Worm (Caenorhabditis elegans) whole organism, late embryonic: Measurements from ENCODE around the gene F53B3.6.

Experiments used
- C08G9.2 ChIP-seq: sonication (generic microtip); optimal IDR thresholded peaks from 2 replicates; lab custom pipeline; 2016; ENCODE audit warnings: mild to moderate bottlenecking, missing genetic modification characterization, moderate library complexity, missing compliant biosample characterization
- F13H6.1 ChIP-seq: sonication (generic microtip); optimal IDR thresholded peaks from 2 replicates; lab custom pipeline; 2016; ENCODE audit warnings: missing genetic modification characterization, missing compliant biosample characterization
- K02D7.2 ChIP-seq: sonication (generic microtip); optimal IDR thresholded peaks from 2 replicates; lab custom pipeline; 2017; ENCODE audit warnings: mild to moderate bottlenecking, missing genetic modification characterization, missing compliant biosample characterization
- T23F11.4 ChIP-seq: fragments of 200-800 bp; sonication (Bioruptor generic); optimal IDR thresholded peaks from 2 replicates; lab custom pipeline; 2018; ENCODE audit warnings: mild to moderate bottlenecking, missing genetic modification characterization, missing compliant biosample characterization
- ama-1 ChIP-seq: fragments of 150-350 bp; optimal IDR thresholded peaks from 2 replicates; lab custom pipeline; 2014
- ceh-14 ChIP-seq: sonication (generic microtip); optimal IDR thresholded peaks from 2 replicates; lab custom pipeline; 2016; ENCODE audit warnings: missing genotype, missing genetic modification characterization, missing compliant biosample characterization
- ceh-18 ChIP-seq: sonication (generic microtip); optimal IDR thresholded peaks from 2 replicates; lab custom pipeline; 2016; ENCODE audit warnings: missing genetic modification characterization, missing compliant biosample characterization
- ceh-22 ChIP-seq: sonication (generic microtip); optimal IDR thresholded peaks from 2 replicates; lab custom pipeline; 2017; ENCODE audit warnings: missing biosample characterization, missing genetic modification characterization
- ceh-24 ChIP-seq: sonication (generic microtip); optimal IDR thresholded peaks from 2 replicates; lab custom pipeline; 2016; ENCODE audit warnings: mild to moderate bottlenecking, missing genetic modification characterization, missing compliant biosample characterization
- ceh-31 ChIP-seq: sonication (generic microtip); optimal IDR thresholded peaks from 2 replicates; lab custom pipeline; 2016; ENCODE audit warnings: missing genetic modification characterization, missing compliant biosample characterization
- ceh-45 ChIP-seq: fragments of 200-800 bp; sonication (Bioruptor generic); IDR thresholded peaks from 2 replicates; pipeline ENCODE4 v1.3.6; 2022; ENCODE audit warnings: missing genetic modification reagents, missing genetic modification characterization, missing compliant biosample characterization
- ceh-48 ChIP-seq: sonication (generic microtip); optimal IDR thresholded peaks from 2 replicates; lab custom pipeline; 2016; ENCODE audit warnings: missing genetic modification characterization, inconsistent platforms, missing compliant biosample characterization
- ceh-9 ChIP-seq: sonication (generic microtip); optimal IDR thresholded peaks from 2 replicates; lab custom pipeline; 2016; ENCODE audit warnings: mild to moderate bottlenecking, missing genetic modification characterization, inconsistent platforms, missing compliant biosample characterization
- che-1 ChIP-seq: sonication (generic microtip); optimal IDR thresholded peaks from 2 replicates; lab custom pipeline; 2016; ENCODE audit warnings: mild to moderate bottlenecking, missing genetic modification characterization, missing compliant biosample characterization
- dmd-4 ChIP-seq: sonication (generic microtip); optimal IDR thresholded peaks from 2 replicates; lab custom pipeline; 2016; ENCODE audit warnings: borderline replicate concordance, missing genetic modification characterization, missing compliant biosample characterization
- dve-1 ChIP-seq: sonication (generic microtip); optimal IDR thresholded peaks from 2 replicates; lab custom pipeline; 2017; ENCODE audit warnings: antibody characterized with exemption, mild to moderate bottlenecking, missing genetic modification characterization, missing compliant biosample characterization
- eyg-1 ChIP-seq: sonication (generic microtip); optimal IDR thresholded peaks from 2 replicates; lab custom pipeline; 2016; ENCODE audit warnings: missing genotype, missing genetic modification characterization, missing compliant biosample characterization
- fkh-10 ChIP-seq: fragments of 150-350 bp; optimal IDR thresholded peaks from 2 replicates; lab custom pipeline; 2014; ENCODE audit warnings: missing biosample characterization, missing genetic modification reagents, missing genetic modification characterization
- gmeb-2 ChIP-seq: sonication (generic microtip); optimal IDR thresholded peaks from 2 replicates; lab custom pipeline; 2016; ENCODE audit warnings: missing genetic modification characterization, inconsistent platforms, missing compliant biosample characterization
- hlh-13 ChIP-seq: fragments of 200-800 bp; sonication (Bioruptor generic); optimal IDR thresholded peaks from 2 replicates; lab custom pipeline; 2018; ENCODE audit warnings: mild to moderate bottlenecking, missing genetic modification characterization, missing compliant biosample characterization
- hlh-15 ChIP-seq: sonication (generic microtip); optimal IDR thresholded peaks from 2 replicates; lab custom pipeline; 2016; ENCODE audit warnings: missing genetic modification characterization, missing compliant biosample characterization
- hlh-30 ChIP-seq: sonication (generic microtip); optimal IDR thresholded peaks from 2 replicates; lab custom pipeline; 2017; ENCODE audit warnings: antibody characterized with exemption, missing genetic modification characterization, missing compliant biosample characterization; ENCODE audit not compliant: insufficient read depth
- hlh-6 ChIP-seq: sonication (generic microtip); optimal IDR thresholded peaks from 2 replicates; lab custom pipeline; 2016; ENCODE audit warnings: missing genotype, missing genetic modification characterization, missing compliant biosample characterization
- hlh-8 ChIP-seq: sonication (generic microtip); optimal IDR thresholded peaks from 2 replicates; lab custom pipeline; 2016; ENCODE audit warnings: missing genotype, missing genetic modification characterization, missing compliant biosample characterization
- lim-6 ChIP-seq: sonication (generic microtip); optimal IDR thresholded peaks from 2 replicates; lab custom pipeline; 2016; ENCODE audit warnings: missing genetic modification characterization, missing compliant biosample characterization
- lin-11 ChIP-seq: fragments of 200-800 bp; sonication (Bioruptor generic); optimal IDR thresholded peaks from 2 replicates; lab custom pipeline; 2018; ENCODE audit warnings: mild to moderate bottlenecking, missing genetic modification characterization, missing compliant biosample characterization
- mec-3 ChIP-seq: sonication (generic microtip); optimal IDR thresholded peaks from 2 replicates; lab custom pipeline; 2016; ENCODE audit warnings: borderline replicate concordance, missing genetic modification characterization, missing compliant biosample characterization
- nfya-1 ChIP-seq: sonication (generic microtip); optimal IDR thresholded peaks from 2 replicates; lab custom pipeline; 2017; ENCODE audit warnings: missing genetic modification characterization, mild to moderate bottlenecking, missing compliant biosample characterization, antibody characterized with exemption, moderate library complexity
- nhr-11 ChIP-seq: fragments of 150-350 bp; optimal IDR thresholded peaks from 2 replicates; lab custom pipeline; 2014; ENCODE audit warnings: missing biosample characterization, missing genetic modification characterization
- npax-4 ChIP-seq: sonication (generic microtip); optimal IDR thresholded peaks from 2 replicates; lab custom pipeline; 2016; ENCODE audit warnings: missing genetic modification characterization, missing compliant biosample characterization
- odd-2 ChIP-seq: sonication (generic microtip); optimal IDR thresholded peaks from 2 replicates; lab custom pipeline; 2017; ENCODE audit warnings: antibody characterized with exemption, mild to moderate bottlenecking, missing genetic modification characterization, missing compliant biosample characterization
- pag-3 ChIP-seq: sonication (generic microtip); optimal IDR thresholded peaks from 2 replicates; lab custom pipeline; 2016; ENCODE audit warnings: missing compliant biosample characterization, missing genetic modification characterization, borderline replicate concordance
- pha-2 ChIP-seq: sonication (generic microtip); optimal IDR thresholded peaks from 2 replicates; lab custom pipeline; 2017; ENCODE audit warnings: mild to moderate bottlenecking, missing genetic modification characterization, missing compliant biosample characterization
- pqm-1 ChIP-seq: sonication (generic microtip); optimal IDR thresholded peaks from 2 replicates; lab custom pipeline; 2016; ENCODE audit warnings: missing genetic modification characterization, missing compliant biosample characterization
- ref-2 ChIP-seq: sonication (generic microtip); optimal IDR thresholded peaks from 2 replicates; lab custom pipeline; 2016; ENCODE audit warnings: missing genetic modification characterization, missing compliant biosample characterization
- sox-2 ChIP-seq: fragments of 200-800 bp; sonication (Bioruptor generic); IDR thresholded peaks from 2 replicates; pipeline ENCODE4 v1.3.6; 2022; ENCODE audit warnings: missing genetic modification reagents, missing genetic modification characterization, missing compliant biosample characterization
- sox-4 ChIP-seq: sonication (generic microtip); optimal IDR thresholded peaks from 2 replicates; lab custom pipeline; 2017; ENCODE audit warnings: mild to moderate bottlenecking, missing genetic modification characterization, inconsistent platforms, missing compliant biosample characterization
- tbx-2 ChIP-seq: sonication (generic microtip); optimal IDR thresholded peaks from 2 replicates; lab custom pipeline; 2016; ENCODE audit warnings: missing genetic modification characterization, missing compliant biosample characterization
- ttx-3 ChIP-seq: sonication (generic microtip); optimal IDR thresholded peaks from 2 replicates; lab custom pipeline; 2016; ENCODE audit warnings: missing genetic modification reagents, missing genetic modification characterization, missing compliant biosample characterization
- unc-3 ChIP-seq, 2 experiments: fragments of 200-800 bp in 1 of 2; sonication (Bioruptor generic) in 1 of 2; sonication (generic microtip) in 1 of 2; conservative IDR thresholded peaks in 1 of 2; optimal IDR thresholded peaks in 1 of 2; 2 replicates each; pipeline versions ENCODE4 v1.3.6 to Lab custom; 2016 to 2022; ENCODE audit warnings: missing compliant biosample characterization in 2 of 2, missing genetic modification characterization in 2 of 2, missing genetic modification reagents in 1 of 2
- unc-55 ChIP-seq: sonication (generic microtip); optimal IDR thresholded peaks from 2 replicates; lab custom pipeline; 2017; ENCODE audit warnings: missing biosample characterization, missing genetic modification reagents, missing genetic modification characterization

Gene F53B3.6

DNA sequence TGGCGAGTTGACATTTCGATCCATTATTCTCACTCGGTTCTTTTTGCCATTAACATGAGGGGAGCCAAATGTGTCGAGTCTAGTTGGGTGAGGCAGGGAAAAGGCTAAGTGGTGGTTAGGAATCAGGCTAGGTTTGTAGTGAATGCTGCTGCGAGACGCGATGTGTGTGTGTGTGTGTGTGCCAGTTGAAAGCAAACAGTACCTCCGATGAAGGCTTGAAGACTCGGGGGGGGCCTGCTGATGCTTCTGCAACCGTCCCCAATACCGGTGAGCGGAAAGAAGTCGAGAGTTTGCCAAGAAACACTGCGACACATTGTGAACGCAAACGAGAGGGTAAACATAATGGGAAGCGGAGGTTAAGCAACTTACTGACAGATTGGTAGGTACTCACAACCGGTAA lies 7.0 kb downstream of the F53B3.6 start, which contains the start of gene F53B3.3 (continued):
- no peak for TF ChIP-seq gmeb-2
- TF ChIP-seq odd-2 (tag; lab: Kevin White, UChicago) = no peak
- TF ChIP-seq hlh-8 (tag; lab: Kevin White, UChicago) = no peak
- no peak for TF ChIP-seq unc-3 (GFP tag; conservative IDR thresholded peaks at IDR 0.05; lab: Robert Waterston, UW)
- no peak for TF ChIP-seq unc-3 (tag; optimal IDR thresholded peaks at IDR 0.05; lab: Kevin White, UChicago)
- no peak for TF ChIP-seq ceh-22 (tag; lab: Kevin White, UChicago)
- TF ChIP-seq ama-1 (lab: Kevin White, UChicago) = no peak
- no peak for TF ChIP-seq ceh-18 (tag; lab: Kevin White, UChicago)
- TF ChIP-seq lin-11 (tag; lab: Kevin White, UChicago) = no peak
- no peak for TF ChIP-seq pha-2 (tag; lab: Kevin White, UChicago)
- peak; percentile 24 for TF ChIP-seq ref-2 (tag; lab: Kevin White, UChicago)
- no peak for TF ChIP-seq F13H6.1 (tag; lab: Kevin White, UChicago)
- TF ChIP-seq fkh-10 = no peak
- no peak for TF ChIP-seq unc-55 (GFP tag; lab: Kevin White, UChicago)
- TF ChIP-seq npax-4 (tag; lab: Kevin White, UChicago) = no peak
- TF ChIP-seq dve-1 (tag; lab: Kevin White, UChicago) = peak; percentile 1
- no peak for TF ChIP-seq sox-4 (tag; lab: Kevin White, UChicago)
- TF ChIP-seq ttx-3 (tag; lab: Kevin White, UChicago) = no peak
- no peak for TF ChIP-seq ceh-14 (tag; lab: Kevin White, UChicago)

- TF ChIP-seq ttx-3 (tag; lab: Kevin White, UChicago) (no peak), hlh-8 (tag; lab: Kevin White, UChicago) (no peak), sox-2 (GFP tag; lab: Robert Waterston, UW) (no peak)
Observed at ce11 chrX:2873272-2873671, 9.2 kb downstream of the F53B3.6 start.

ce11 chrX:2874598-2874997 lies 10.6 kb downstream of the F53B3.6 start:
- TF ChIP-seq hlh-13 (GFP tag; lab: Kevin White, UChicago) = no peak
- TF ChIP-seq che-1 (tag; lab: Kevin White, UChicago) = no peak
- TF ChIP-seq ref-2 (tag; lab: Kevin White, UChicago) = no peak
- no peak for TF ChIP-seq tbx-2 (tag; lab: Kevin White, UChicago)
- no peak for TF ChIP-seq ceh-48 (tag; lab: Kevin White, UChicago)
- TF ChIP-seq unc-55 (GFP tag; lab: Kevin White, UChicago) = no peak
- no peak for TF ChIP-seq pag-3 (tag; lab: Kevin White, UChicago)

- TF ChIP-seq pag-3 (tag; lab: Kevin White, UChicago) = no peak
Observed at ce11 chrX:2877433-2877832, 13.4 kb downstream of the F53B3.6 start.

DNA sequence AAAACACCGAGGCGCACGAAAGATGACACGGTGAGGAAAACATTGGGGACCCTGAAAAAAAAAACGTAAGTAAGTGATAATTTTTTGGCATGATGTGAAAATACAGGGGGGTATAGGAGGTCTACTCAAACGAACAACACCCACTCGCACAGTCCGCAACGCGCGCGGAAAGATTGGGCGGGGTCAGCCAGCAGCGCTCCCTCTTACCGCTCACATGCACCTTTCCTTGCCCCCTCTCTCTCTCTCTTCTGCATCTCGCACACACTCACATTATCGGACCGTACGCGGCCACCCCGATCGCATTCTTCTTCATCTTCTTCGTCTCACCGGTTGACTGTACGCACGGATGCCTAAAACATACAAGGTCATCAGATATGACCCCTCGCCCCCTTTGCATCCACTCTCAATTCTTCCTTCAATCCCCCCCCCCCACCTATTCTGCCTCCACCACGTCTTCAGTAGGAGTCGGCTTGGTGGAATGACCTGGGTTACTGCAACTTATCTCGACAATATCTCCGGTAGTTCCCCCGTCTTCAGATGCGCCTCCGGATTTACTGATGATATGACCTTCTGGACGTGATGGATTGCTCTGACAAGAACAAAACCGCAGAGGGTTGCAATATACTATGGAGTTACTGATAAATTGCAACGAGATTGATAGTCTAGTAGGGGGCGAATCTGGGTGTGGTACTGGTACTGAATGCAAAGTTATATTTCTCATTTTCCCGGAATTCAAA lies 15.7 kb downstream of the F53B3.6 start, which contains the start of gene F53B3.5:
Gene F53B3.5, minus strand, starts transcription at position 51 of the 737 bp plus-strand sequence.
- no peak for TF ChIP-seq C08G9.2 (tag; lab: Kevin White, UChicago)
- TF ChIP-seq F13H6.1 (tag; lab: Kevin White, UChicago) = no peak
- no peak for TF ChIP-seq eyg-1 (tag; lab: Kevin White, UChicago)
- TF ChIP-seq ama-1 (lab: Kevin White, UChicago) = no peak
- TF ChIP-seq hlh-6 (tag; lab: Kevin White, UChicago) = no peak
- TF ChIP-seq ceh-31 (tag; lab: Kevin White, UChicago) = no peak
- no peak for TF ChIP-seq ceh-9 (tag; lab: Kevin White, UChicago)
- TF ChIP-seq ref-2 (tag; lab: Kevin White, UChicago) = peak; percentile 12
- no peak for TF ChIP-seq ceh-45 (GFP tag; lab: Robert Waterston, UW)
- TF ChIP-seq ceh-18 (tag; lab: Kevin White, UChicago) = no peak
- TF ChIP-seq nfya-1 (tag; lab: Kevin White, UChicago) = peak; percentile 42
- no peak for TF ChIP-seq nhr-11
- no peak for TF ChIP-seq ceh-24
- TF ChIP-seq K02D7.2 (tag; lab: Kevin White, UChicago) = no peak
- TF ChIP-seq pqm-1 (tag; lab: Kevin White, UChicago) = no peak
- TF ChIP-seq T23F11.4 = no peak
- no peak for TF ChIP-seq gmeb-2
- no peak for TF ChIP-seq lin-11 (tag; lab: Kevin White, UChicago)
- peak; percentile 11 for TF ChIP-seq tbx-2 (tag; lab: Kevin White, UChicago)
- TF ChIP-seq dmd-4 (tag; lab: Kevin White, UChicago) = no peak
- TF ChIP-seq hlh-8 (tag; lab: Kevin White, UChicago) = no peak
- TF ChIP-seq mec-3 (tag; lab: Kevin White, UChicago) = no peak
- TF ChIP-seq lim-6 (tag; lab: Kevin White, UChicago) = no peak
- TF ChIP-seq che-1 (tag; lab: Kevin White, UChicago) = peak; percentile 9
- TF ChIP-seq hlh-30 (tag; lab: Kevin White, UChicago) = peak; percentile 50
- TF ChIP-seq hlh-15 = no peak
